Worm (Caenorhabditis elegans) whole organism, L1 larva: ENCODE data around the gene ZK930.4.

Source experiments
- elt-2 ChIP-seq: sonication (generic microtip); optimal IDR thresholded peaks from 2 replicates; lab custom pipeline; 2016; ENCODE audit warnings: missing genetic modification characterization, mild to moderate bottlenecking, inconsistent platforms, missing compliant biosample characterization, missing genetic modification reagents
- elt-3 ChIP-seq, 6 experiments: fragments of 150-350 bp in 1 of 6; sonication (generic microtip); optimal IDR thresholded peaks; 2 replicates each; lab custom pipeline; 2017 to 2018; ENCODE audit warnings: missing biosample characterization in 6 of 6, missing genetic modification characterization in 6 of 6, inconsistent platforms in 1 of 6
- fkh-10 ChIP-seq: sonication (generic microtip); optimal IDR thresholded peaks from 2 replicates; lab custom pipeline; 2017; ENCODE audit warnings: missing biosample characterization, missing genetic modification reagents, missing genetic modification characterization
- sox-4 ChIP-seq: sonication (generic microtip); optimal IDR thresholded peaks from 2 replicates; lab custom pipeline; 2016; ENCODE audit warnings: missing genetic modification characterization, missing compliant biosample characterization
- unc-62 ChIP-seq: fragments of 150-350 bp; optimal IDR thresholded peaks from 2 replicates; lab custom pipeline; 2014; ENCODE audit warnings: missing biosample characterization, missing genetic modification reagents, missing genetic modification characterization

- TF ChIP-seq fkh-10 (GFP tag; lab: Kevin White, UChicago), result no peak
- TF ChIP-seq elt-2, result no peak
- TF ChIP-seq elt-3 (tag; optimal IDR thresholded peaks at IDR 0.05; lab: Kevin White, UChicago), result no peak
- TF ChIP-seq unc-62, result no peak
- TF ChIP-seq sox-4, result no peak
Measured at ce11 chrII:11916555-11916941, 10.2 kb downstream of the ZK930.4 start.
